Fruit fly (Drosophila melanogaster): ENCODE results near the gene Prosbeta4.

dm6 chr2L:16761891-16762290 lies 30.0 kb upstream of the Prosbeta4 start:
- TF ChIP-seq CG8478 (optimal IDR thresholded peaks at IDR 0.05) (no peak), usp (GFP tag; optimal IDR thresholded peaks at IDR 0.05) (no peak), pan (optimal IDR thresholded peaks at IDR 0.05) (no peak), psq (optimal IDR thresholded peaks at IDR 0.05) (no peak), Dll (optimal IDR thresholded peaks at IDR 0.05) (no peak)

All from whole organism.